Worm (Caenorhabditis elegans): ENCODE measurements around the gene cyp-13A3.

Gene cyp-13A3

ce11 chrII:9746069-9746468 is 47.0 kb downstream of the cyp-13A3 start, which contains the start of the genes Y53C12B.1 and nos-3 (continued):
- TF ChIP-seq spr-3 (GFP tag; optimal IDR thresholded peaks at IDR 0.05) (no peak), nhr-28 (tag; optimal IDR thresholded peaks at IDR 0.05) (peak; percentile 55), ceh-62 (tag; optimal IDR thresholded peaks at IDR 0.05) (no peak), nhr-25 (tag; optimal IDR thresholded peaks at IDR 0.05; ENCODE audit: borderline replicate concordance, insufficient read depth) (peak; percentile 85), zip-2 (tag; optimal IDR thresholded peaks at IDR 0.05) (no peak), T20F7.1 (GFP tag; optimal IDR thresholded peaks at IDR 0.05) (peak; percentile 68), mdl-1 (tag; optimal IDR thresholded peaks at IDR 0.05) (no peak), egl-43 (GFP tag; IDR thresholded peaks at IDR 0.05) (no peak), Y48G9A.11 (GFP tag; IDR thresholded peaks at IDR 0.05) (no peak), fkh-10 (GFP tag; optimal IDR thresholded peaks at IDR 0.05) (peak; percentile 24), mdt-29 (GFP tag; IDR thresholded peaks at IDR 0.05) (no peak), hmg-1.1 (GFP tag; IDR thresholded peaks at IDR 0.05) (peak; percentile 56), T26A8.4 (GFP tag; IDR thresholded peaks at IDR 0.05) (peak; percentile 12; the same call in 1 of the 2 replicates), lin-13 (GFP tag; optimal IDR thresholded peaks at IDR 0.05) (peak; percentile 59)

DNA sequence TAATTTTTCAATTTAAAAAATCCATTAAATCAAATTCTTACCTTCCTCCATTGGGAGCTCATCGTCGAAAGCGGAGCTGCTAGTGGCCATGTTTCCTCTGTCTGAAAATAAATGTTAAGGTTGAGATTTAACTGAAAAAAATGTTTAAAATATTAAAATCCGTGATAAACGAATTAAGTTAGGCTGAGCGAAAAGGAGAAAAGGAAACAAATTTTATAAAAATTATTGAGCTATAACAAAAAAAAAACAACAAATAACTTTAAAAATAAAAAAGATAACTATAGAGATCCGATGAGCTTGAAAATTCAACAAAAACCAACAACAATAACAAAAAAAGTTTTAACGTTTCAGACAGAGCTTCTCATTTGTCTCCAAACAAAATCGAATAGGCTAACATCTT is 50.3 kb downstream of the cyp-13A3 start, which contains the start of gene pno-1:
Gene pno-1 (minus strand): TSS at position 101 of the 400 bp plus-strand sequence.
- TF ChIP-seq skn-1 (tag; optimal IDR thresholded peaks at IDR 0.05) (no peak), lin-38 (GFP tag; IDR thresholded peaks at IDR 0.05) (0 out of 2 replicates have a peak, but pooled peaks have one; percentile 9)

DNA sequence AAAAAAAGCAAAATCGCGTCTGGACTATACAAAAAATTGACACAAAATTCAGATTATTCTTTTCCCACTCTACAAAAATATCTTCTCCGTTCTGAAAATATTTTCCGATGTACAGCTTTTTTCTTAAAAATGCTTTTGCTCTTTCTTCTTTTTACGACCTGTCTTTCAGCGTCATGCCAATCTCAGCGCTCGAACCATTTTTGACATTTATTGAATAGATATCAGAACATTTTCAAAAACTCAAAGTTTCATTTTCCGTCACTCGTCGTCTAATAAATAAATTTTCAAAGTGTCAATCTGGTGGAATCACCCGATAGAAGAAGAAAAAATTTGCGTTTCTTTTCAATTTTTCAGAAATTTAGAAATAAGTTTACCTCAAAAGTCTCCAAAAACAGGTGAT is 51.7 kb downstream of the cyp-13A3 start:
- TF ChIP-seq hlh-11 (tag; optimal IDR thresholded peaks at IDR 0.05) (peak; percentile 16), snpc-4 (tag; optimal IDR thresholded peaks at IDR 0.05) (no peak), lin-38 (GFP tag; IDR thresholded peaks at IDR 0.05) (no peak; the same call in 1 of the 2 replicates), dmd-9 (GFP tag; IDR thresholded peaks at IDR 0.05) (no peak), aly-2 (tag; optimal IDR thresholded peaks at IDR 0.05) (no peak), gei-8 (GFP tag; optimal IDR thresholded peaks at IDR 0.05) (no peak), mxl-2 (GFP tag; conservative IDR thresholded peaks at IDR 0.05) (no peak), dmd-6 (GFP tag; IDR thresholded peaks at IDR 0.05) (peak; percentile 91), egl-43 (GFP tag; IDR thresholded peaks at IDR 0.05) (no peak), tra-1 (GFP tag; IDR thresholded peaks at IDR 0.05) (peak; percentile 62), nhr-28 (tag; optimal IDR thresholded peaks at IDR 0.05) (no peak), dpl-1 (GFP tag; optimal IDR thresholded peaks at IDR 0.05) (no peak), lim-7 (GFP tag; IDR thresholded peaks at IDR 0.05) (no peak), daf-16 (GFP tag; optimal IDR thresholded peaks at IDR 0.05) (no peak), daf-16 (tag; optimal IDR thresholded peaks at IDR 0.05) (peak; percentile 46), snpc-1.2 (GFP tag; IDR thresholded peaks at IDR 0.05) (no peak), F44E2.7 (GFP tag; IDR thresholded peaks at IDR 0.05) (no peak), dve-1 (tag; optimal IDR thresholded peaks at IDR 0.05; ENCODE audit: insufficient read depth) (peak; percentile 78), mes-2 (tag; optimal IDR thresholded peaks at IDR 0.05; ENCODE audit: poor library complexity, severe bottlenecking) (no peak), mdt-29 (GFP tag; IDR thresholded peaks at IDR 0.05) (peak; percentile 48; the same call in 1 of the 2 replicates), arid-1 (GFP tag; conservative IDR thresholded peaks at IDR 0.05) (no peak), lsy-2 (tag; optimal IDR thresholded peaks at IDR 0.05) (peak in 1 of 2 experiments; percentile 3), aha-1 (tag) (peak; percentile 42), lin-39 (tag; optimal IDR thresholded peaks at IDR 0.05) (no peak), php-3 (GFP tag; IDR thresholded peaks at IDR 0.05) (peak; percentile 89), T20F7.1 (GFP tag; optimal IDR thresholded peaks at IDR 0.05) (peak; percentile 8), lin-1 (GFP tag; IDR thresholded peaks at IDR 0.05) (no peak), pha-4 (GFP tag; IDR thresholded peaks at IDR 0.05) (peak; percentile 29; the same call in 1 of the 2 replicates), pha-4 (tag; optimal IDR thresholded peaks at IDR 0.05) (no peak), nhr-76 (tag; optimal IDR thresholded peaks at IDR 0.05) (no peak), rbr-2 (tag; optimal IDR thresholded peaks at IDR 0.05) (no peak), unc-62 (GFP tag; optimal IDR thresholded peaks at IDR 0.05 in 1 of 2) (peak in 1 of 2 experiments; percentile 82), unc-62 (tag; optimal IDR thresholded peaks at IDR 0.05) (no peak), duxl-1 (tag; optimal IDR thresholded peaks at IDR 0.05; ENCODE audit: poor library complexity) (no peak)
